Fruit fly (Drosophila melanogaster): ENCODE results near the gene CG13043.

dm6 chr3L:16283821-16284220 is 21.8 kb downstream of the CG13043 start, which contains the start of gene CG13048:
- TF ChIP-seq D1 (tag; optimal IDR thresholded peaks at IDR 0.05) (no peak), CG13204 (GFP tag; optimal IDR thresholded peaks at IDR 0.05) (no peak), CG14655 (GFP tag; optimal IDR thresholded peaks at IDR 0.05) (no peak), EcR (GFP tag; optimal IDR thresholded peaks at IDR 0.05) (no peak), CG9948 (tag; optimal IDR thresholded peaks at IDR 0.05) (no peak), fd96Ca (GFP tag; IDR thresholded peaks at IDR 0.05) (no peak), Pif1A (GFP tag; optimal IDR thresholded peaks at IDR 0.05) (no peak), gl (tag; optimal IDR thresholded peaks at IDR 0.05) (no peak), CG12605 (GFP tag; IDR thresholded peaks at IDR 0.05) (no peak), Snoo (tag; optimal IDR thresholded peaks at IDR 0.05) (no peak), CG15710 (tag; optimal IDR thresholded peaks at IDR 0.05) (no peak)

Data from whole organism, pupa.